Worm (Caenorhabditis elegans) whole organism, L4 larva: Measurements from ENCODE around the gene zzz-1.

Experiments
- ZK546.5 ChIP-seq, 2 experiments: sonication (generic microtip); optimal IDR thresholded peaks; 2 replicates each; lab custom pipeline; 2017; ENCODE audit warnings: missing biosample characterization in 2 of 2, missing genetic modification characterization in 2 of 2
- aly-2 ChIP-seq: sonication (generic microtip); optimal IDR thresholded peaks from 2 replicates; lab custom pipeline; 2018; ENCODE audit warnings: missing biosample characterization, missing genetic modification characterization
- ceh-28 ChIP-seq: fragments of 150-350 bp; optimal IDR thresholded peaks from 2 replicates; lab custom pipeline; 2014; ENCODE audit warnings: missing biosample characterization, missing genetic modification reagents, missing genetic modification characterization
- dve-1 ChIP-seq: sonication (generic microtip); optimal IDR thresholded peaks from 2 replicates; lab custom pipeline; 2017; ENCODE audit warnings: antibody characterized with exemption, mild to moderate bottlenecking, missing genetic modification characterization, missing compliant biosample characterization; ENCODE audit not compliant: insufficient read depth
- mep-1 ChIP-seq: fragments of 150-350 bp; sonication (generic microtip); optimal IDR thresholded peaks from 3 replicates; lab custom pipeline; 2014; ENCODE audit warnings: missing biosample characterization, missing genetic modification characterization
- unc-39 ChIP-seq: sonication (generic microtip); optimal IDR thresholded peaks from 2 replicates; lab custom pipeline; 2017; ENCODE audit warnings: missing biosample characterization, missing genetic modification characterization

ce11 chrV:10936681-10937080 is 27.7 kb upstream of the zzz-1 start, which contains the start of gene F17C11.12:
- TF ChIP-seq ceh-28 (tag; lab: Kevin White, UChicago), result no peak
- no peak for TF ChIP-seq unc-39 (tag; lab: Kevin White, UChicago)
- no peak for TF ChIP-seq mep-1 (tag; lab: Kevin White, UChicago)
- TF ChIP-seq ZK546.5 (tag; optimal IDR thresholded peaks at IDR 0.05; lab: Kevin White, UChicago), result no peak
- peak; percentile 74 for TF ChIP-seq dve-1 (tag; lab: Kevin White, UChicago)
- TF ChIP-seq aly-2, result no peak
